Fruit fly (Drosophila melanogaster): ENCODE measurements around the gene Mcm3.

Gene Mcm3

DNA sequence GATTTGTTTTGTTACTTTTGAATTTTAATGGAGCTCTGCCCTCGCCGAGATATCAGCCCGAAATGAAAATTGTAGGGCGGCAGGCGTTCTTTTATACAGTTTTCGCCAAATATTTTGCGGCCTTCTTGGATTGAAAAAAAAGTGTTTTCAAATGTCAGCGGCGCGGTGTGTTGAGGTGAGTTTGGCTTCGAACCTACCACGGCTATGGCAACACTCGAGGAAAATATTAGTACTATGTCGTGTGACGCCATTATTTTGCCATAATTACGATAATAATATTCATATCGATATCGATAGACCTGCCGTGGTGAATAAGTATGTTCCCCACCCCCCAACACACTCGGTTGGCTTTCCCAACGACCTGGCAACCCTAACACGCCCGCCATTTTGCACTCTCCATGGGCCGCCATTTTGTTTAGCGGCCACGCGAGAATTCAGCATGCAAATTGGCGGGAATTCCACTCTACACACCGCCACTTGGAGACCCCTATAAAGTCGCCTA is 11.8 kb upstream of the Mcm3 start, which contains the start of the genes TrxT and dhd (continued):
- TF ChIP-seq CG2129 (GFP tag; IDR thresholded peaks at IDR 0.05; ENCODE audit: partially characterized antibody), result no peak
- no peak for TF ChIP-seq sug (tag; optimal IDR thresholded peaks at IDR 0.05)
- TF ChIP-seq CG14860 (GFP tag; IDR thresholded peaks at IDR 0.05; ENCODE audit: partially characterized antibody), result no peak
- TF ChIP-seq CG3281 (GFP tag; optimal IDR thresholded peaks at IDR 0.05), result peak; percentile 16
- TF ChIP-seq unc-4 (GFP tag; IDR thresholded peaks at IDR 0.05; ENCODE audit: partially characterized antibody), result peak; percentile 65
- no peak for TF ChIP-seq Ada2b (GFP tag; IDR thresholded peaks at IDR 0.05)
- TF ChIP-seq CG14667 (GFP tag; IDR thresholded peaks at IDR 0.05), result no peak
- TF ChIP-seq bbx (GFP tag; IDR thresholded peaks at IDR 0.05; ENCODE audit: partially characterized antibody), result peak; percentile 66
- no peak for TF ChIP-seq CG15696 (tag; optimal IDR thresholded peaks at IDR 0.05)
- no peak for TF ChIP-seq Hand (GFP tag; optimal IDR thresholded peaks at IDR 0.05)
- 0 out of 2 replicates have a peak, but pooled peaks have one; percentile 20 for TF ChIP-seq H2.0 (GFP tag; IDR thresholded peaks at IDR 0.05)
- no peak for TF ChIP-seq fru (optimal IDR thresholded peaks at IDR 0.05)
- no peak for TF ChIP-seq exex (tag; optimal IDR thresholded peaks at IDR 0.05)
- no peak for TF ChIP-seq CG1602 (GFP tag; optimal IDR thresholded peaks at IDR 0.05)
- no peak for TF ChIP-seq CG17568 (GFP tag; optimal IDR thresholded peaks at IDR 0.05)
- no peak for TF ChIP-seq p53 (GFP tag; optimal IDR thresholded peaks at IDR 0.05)
- TF ChIP-seq Side (GFP tag; optimal IDR thresholded peaks at IDR 0.05), result no peak
- TF ChIP-seq Chrac-16 (GFP tag; optimal IDR thresholded peaks at IDR 0.05), result no peak
- peak; percentile 100 for TF ChIP-seq phol (tag; optimal IDR thresholded peaks at IDR 0.05)
- TF ChIP-seq CG11696 (GFP tag; IDR thresholded peaks at IDR 0.05), result no peak
- TF ChIP-seq TFAM (GFP tag; optimal IDR thresholded peaks at IDR 0.05), result no peak
- no peak for TF ChIP-seq pan (optimal IDR thresholded peaks at IDR 0.05)
- peak in 1 of 2 experiments; percentile 58 for TF ChIP-seq pan (GFP tag; optimal IDR thresholded peaks at IDR 0.05 in 1 of 2, IDR thresholded peaks at IDR 0.05 in 1 of 2)
- TF ChIP-seq Sry-β (GFP tag; optimal IDR thresholded peaks at IDR 0.05), result no peak
- TF ChIP-seq tio (GFP tag; optimal IDR thresholded peaks at IDR 0.05), result no peak
- TF ChIP-seq slou (GFP tag; optimal IDR thresholded peaks at IDR 0.05), result no peak
- TF ChIP-seq pzg (GFP tag; optimal IDR thresholded peaks at IDR 0.05), result peak; percentile 69
- TF ChIP-seq maf-S (GFP tag; optimal IDR thresholded peaks at IDR 0.05), result no peak
- no peak for TF ChIP-seq odd (GFP tag; optimal IDR thresholded peaks at IDR 0.05)
- no peak for TF ChIP-seq Sox100B (GFP tag; optimal IDR thresholded peaks at IDR 0.05)
- peak; percentile 71 for TF ChIP-seq CG12659 (GFP tag; optimal IDR thresholded peaks at IDR 0.05)
- peak; percentile 29; the same call in 1 of the 3 replicates for TF ChIP-seq row (GFP tag; IDR thresholded peaks at IDR 0.05)
- no peak for TF ChIP-seq CG8089 (GFP tag; optimal IDR thresholded peaks at IDR 0.05)
- TF ChIP-seq Gsc (GFP tag; IDR thresholded peaks at IDR 0.05), result no peak
- no peak for TF ChIP-seq C15 (GFP tag; IDR thresholded peaks at IDR 0.05)
- no peak for TF ChIP-seq CG5953 (GFP tag; IDR thresholded peaks at IDR 0.05)
- TF ChIP-seq CG4730 (GFP tag; IDR thresholded peaks at IDR 0.05), result no peak
- TF ChIP-seq Eip74EF (GFP tag; optimal IDR thresholded peaks at IDR 0.05), result no peak
- no peak for TF ChIP-seq bigmax (GFP tag; optimal IDR thresholded peaks at IDR 0.05)
- TF ChIP-seq dmrt11E (tag; optimal IDR thresholded peaks at IDR 0.05), result peak; percentile 28
- peak; percentile 33 for TF ChIP-seq MTF-1 (GFP tag; optimal IDR thresholded peaks at IDR 0.05; ENCODE audit: borderline replicate concordance)
- TF ChIP-seq CG34376 (GFP tag; optimal IDR thresholded peaks at IDR 0.05), result no peak
- TF ChIP-seq ase (GFP tag; IDR thresholded peaks at IDR 0.05), result no peak
- no peak for TF ChIP-seq CG10654 (GFP tag; optimal IDR thresholded peaks at IDR 0.05)
- TF ChIP-seq CG17912 (GFP tag; optimal IDR thresholded peaks at IDR 0.05), result no peak
- TF ChIP-seq Atf3 (GFP tag; optimal IDR thresholded peaks at IDR 0.05), result no peak
- no peak for TF ChIP-seq Taf1 (GFP tag; IDR thresholded peaks at IDR 0.05)
- no peak for TF ChIP-seq klu (GFP tag; IDR thresholded peaks at IDR 0.05)
- peak; percentile 7 for TF ChIP-seq CrebB (tag; optimal IDR thresholded peaks at IDR 0.05)
- TF ChIP-seq Asciz (GFP tag; optimal IDR thresholded peaks at IDR 0.05), result no peak
- peak; percentile 80 for TF ChIP-seq Dref (GFP tag; IDR thresholded peaks at IDR 0.05)
